Fruit fly (Drosophila melanogaster): ENCODE results near the gene CG43448.

The CG43448 gene

DNA sequence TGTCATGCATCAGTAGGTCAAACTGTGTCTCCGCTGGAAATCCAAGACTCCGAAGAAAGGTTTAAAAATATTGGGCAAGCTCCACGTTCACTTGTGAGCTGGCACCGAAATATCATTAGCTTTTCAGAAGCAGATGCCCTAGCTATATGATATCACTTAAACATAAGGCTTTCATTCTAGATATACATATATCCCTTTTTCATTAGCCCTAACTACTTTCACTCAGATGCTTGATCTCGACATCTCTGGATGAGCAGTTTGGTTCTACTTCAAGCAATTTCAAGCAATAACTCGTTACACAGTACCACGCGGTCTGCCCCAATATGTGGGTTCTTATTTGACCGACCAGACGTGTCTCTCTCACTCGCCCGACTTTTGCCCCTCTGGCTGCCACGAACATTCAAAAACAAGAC lies 46.1 kb downstream of the CG43448 start (continued):
- TF ChIP-seq Ets96B (tag; optimal IDR thresholded peaks at IDR 0.05) (no peak), CG10669 (GFP tag; optimal IDR thresholded peaks at IDR 0.05) (peak; percentile 4), eg (GFP tag; IDR thresholded peaks at IDR 0.05) (no peak), CG16779 (tag; optimal IDR thresholded peaks at IDR 0.05) (peak; percentile 1), net (GFP tag; optimal IDR thresholded peaks at IDR 0.05) (peak; percentile 71), CG3032 (tag; optimal IDR thresholded peaks at IDR 0.05) (peak; percentile 12), Sox15 (GFP tag; optimal IDR thresholded peaks at IDR 0.05) (peak; percentile 74), vri (GFP tag; optimal IDR thresholded peaks at IDR 0.05) (peak; percentile 4), Ets21C (GFP tag; optimal IDR thresholded peaks at IDR 0.05) (peak; percentile 63), CG6163 (GFP tag; IDR thresholded peaks at IDR 0.05) (0 out of 3 replicates have a peak, but pooled peaks have one; percentile 11), Smox (GFP tag; optimal IDR thresholded peaks at IDR 0.05) (peak; percentile 72), Eip78C (GFP tag) (peak; percentile 94), CG6854 (GFP tag; optimal IDR thresholded peaks at IDR 0.05) (no peak), CG9139 (GFP tag; optimal IDR thresholded peaks at IDR 0.05) (no peak), CG7368 (GFP tag; optimal IDR thresholded peaks at IDR 0.05) (peak; percentile 62), spab (GFP tag; optimal IDR thresholded peaks at IDR 0.05) (peak; percentile 30), dac (GFP tag; optimal IDR thresholded peaks at IDR 0.05) (no peak), cyc (GFP tag; optimal IDR thresholded peaks at IDR 0.05) (peak; percentile 74), Eip75B (GFP tag; optimal IDR thresholded peaks at IDR 0.05) (peak; percentile 74), CG6808 (GFP tag; optimal IDR thresholded peaks at IDR 0.05) (peak; percentile 15), CG32006 (GFP tag; optimal IDR thresholded peaks at IDR 0.05) (peak; percentile 76), CG8319 (GFP tag; optimal IDR thresholded peaks at IDR 0.05) (peak; percentile 55), Sox14 (GFP tag; optimal IDR thresholded peaks at IDR 0.05) (peak; percentile 77), lz (GFP tag; optimal IDR thresholded peaks at IDR 0.05) (peak; percentile 78), CG11762 (GFP tag; optimal IDR thresholded peaks at IDR 0.05; ENCODE audit: insufficient read depth) (peak; percentile 26), Blimp-1 (GFP tag; optimal IDR thresholded peaks at IDR 0.05) (no peak), Hr38 (GFP tag; optimal IDR thresholded peaks at IDR 0.05) (no peak), CG4318 (GFP tag; optimal IDR thresholded peaks at IDR 0.05) (peak; percentile 36), CG10631 (GFP tag; optimal IDR thresholded peaks at IDR 0.05) (peak; percentile 43)

DNA sequence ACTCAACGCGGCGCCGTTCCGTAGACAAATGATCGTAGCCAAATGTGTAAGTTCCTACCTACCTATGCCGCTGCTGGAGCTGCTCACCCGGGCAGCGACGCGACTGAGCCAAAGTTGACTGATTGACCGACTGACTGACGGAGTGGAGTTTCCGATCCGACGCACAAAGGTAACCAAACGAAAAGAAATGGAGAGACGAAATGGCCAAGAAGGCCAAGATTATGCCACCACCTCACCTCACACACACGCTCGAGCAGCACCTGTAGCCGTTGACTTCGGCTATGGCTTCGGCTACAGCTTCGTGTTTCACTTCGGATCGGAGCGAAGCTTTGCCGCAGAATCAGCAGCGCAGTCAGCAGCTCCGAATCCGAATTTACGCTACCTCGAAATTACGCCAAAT lies 46.5 kb downstream of the CG43448 start, which contains the start of gene CG9747:
CG9747 (minus strand) TSS at position 206 of the 400 bp plus-strand sequence.
- TF ChIP-seq CG6854 (GFP tag; optimal IDR thresholded peaks at IDR 0.05) (peak; percentile 35), fkh (GFP tag; optimal IDR thresholded peaks at IDR 0.05) (peak; percentile 18), Sox102F (GFP tag; optimal IDR thresholded peaks at IDR 0.05) (no peak), CG6808 (GFP tag; optimal IDR thresholded peaks at IDR 0.05) (no peak)

DNA sequence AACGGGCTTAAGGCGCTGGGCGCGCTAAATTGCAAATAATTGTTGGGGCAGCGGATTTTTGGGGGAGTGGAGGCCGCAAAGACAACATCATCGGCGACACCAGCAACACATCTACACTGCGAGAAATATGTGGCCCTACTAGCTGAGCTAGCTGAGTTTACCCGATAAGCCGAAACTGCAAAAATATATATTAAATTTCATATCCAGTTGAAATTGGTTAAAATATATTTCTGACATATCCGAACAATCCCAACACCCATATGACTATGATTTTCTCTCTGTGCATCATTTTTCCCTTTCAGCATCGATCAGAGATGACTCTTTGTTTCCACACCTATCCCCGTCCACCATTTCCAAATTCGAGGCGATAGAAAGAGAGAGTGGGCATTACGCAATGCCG lies 47.7 kb downstream of the CG43448 start:
- TF ChIP-seq CG15336 (GFP tag; IDR thresholded peaks at IDR 0.05) (peak; percentile 35; the same call in 1 of the 2 replicates), pdm3 (GFP tag; optimal IDR thresholded peaks at IDR 0.05) (peak; percentile 71), net (GFP tag; optimal IDR thresholded peaks at IDR 0.05) (peak; percentile 23), CG9139 (GFP tag; optimal IDR thresholded peaks at IDR 0.05) (peak; percentile 31), CG8119 (GFP tag; IDR thresholded peaks at IDR 0.05) (peak; percentile 44; the same call in 2 of the 3 replicates), CG34406 (GFP tag; optimal IDR thresholded peaks at IDR 0.05) (peak; percentile 75), cyc (GFP tag; optimal IDR thresholded peaks at IDR 0.05) (peak; percentile 67), eg (GFP tag; IDR thresholded peaks at IDR 0.05) (peak; percentile 73; the same call in 2 of the 3 replicates), Sox15 (GFP tag; optimal IDR thresholded peaks at IDR 0.05) (peak; percentile 70), CG6854 (GFP tag; optimal IDR thresholded peaks at IDR 0.05) (peak; percentile 16), CG3919 (GFP tag; optimal IDR thresholded peaks at IDR 0.05) (peak; percentile 76), spab (GFP tag; optimal IDR thresholded peaks at IDR 0.05) (peak; percentile 49), CG4318 (GFP tag; optimal IDR thresholded peaks at IDR 0.05) (peak; percentile 4), Blimp-1 (GFP tag; optimal IDR thresholded peaks at IDR 0.05) (peak; percentile 21), CG6792 (GFP tag; optimal IDR thresholded peaks at IDR 0.05) (peak; percentile 77), Eip78C (GFP tag) (peak; percentile 91), vri (GFP tag; optimal IDR thresholded peaks at IDR 0.05) (peak; percentile 58), OdsH (GFP tag; optimal IDR thresholded peaks at IDR 0.05) (peak; percentile 76), fd85E (GFP tag; optimal IDR thresholded peaks at IDR 0.05) (peak; percentile 8), Sox14 (GFP tag; optimal IDR thresholded peaks at IDR 0.05) (peak; percentile 52), Hr39 (GFP tag; optimal IDR thresholded peaks at IDR 0.05) (peak; percentile 74), CG8632 (GFP tag; optimal IDR thresholded peaks at IDR 0.05) (peak; percentile 70), ss (GFP tag; optimal IDR thresholded peaks at IDR 0.05) (peak; percentile 22 to 54), salr (GFP tag; optimal IDR thresholded peaks at IDR 0.05) (peak in 1 of 2 experiments; percentile 33), Hr38 (GFP tag; optimal IDR thresholded peaks at IDR 0.05) (no peak), CG31627 (GFP tag; optimal IDR thresholded peaks at IDR 0.05) (peak; percentile 76), svp (GFP tag) (peak; percentile 84), lz (GFP tag; optimal IDR thresholded peaks at IDR 0.05) (peak; percentile 70), Smox (GFP tag; optimal IDR thresholded peaks at IDR 0.05) (peak; percentile 73), CG16779 (tag; optimal IDR thresholded peaks at IDR 0.05) (no peak), acj6 (GFP tag; optimal IDR thresholded peaks at IDR 0.05) (peak; percentile 73)
